Worm (Caenorhabditis elegans): ENCODE data around the gene cysl-1.

The cysl-1 gene

DNA sequence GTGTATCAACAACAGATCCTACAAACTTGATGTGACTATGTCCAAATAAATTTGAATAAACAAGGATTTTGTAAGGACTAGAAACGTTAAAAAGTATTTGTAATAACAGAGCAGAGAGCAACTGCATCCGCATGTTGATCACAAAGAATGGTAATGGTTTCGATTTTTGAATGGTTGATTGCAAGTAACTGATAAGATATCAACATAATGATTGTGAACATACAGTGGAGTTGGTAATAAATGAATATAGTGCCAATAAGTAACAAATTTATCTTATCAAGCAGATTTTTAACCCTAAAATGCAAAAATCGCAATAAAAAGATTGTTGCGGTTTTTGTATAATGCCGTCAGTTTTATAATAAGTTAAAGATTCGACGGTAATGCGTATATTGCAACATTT, 29.4 kb downstream of the cysl-1 start, which contains the start of gene ugt-23:
TSS of gene ugt-23 (minus strand) at position 212 of the 400 bp plus-strand sequence.
- no peak for TF ChIP-seq aha-1 (tag; optimal IDR thresholded peaks at IDR 0.05)
- no peak for TF ChIP-seq efl-1 (optimal IDR thresholded peaks at IDR 0.05)
- TF ChIP-seq efl-1 (GFP tag; optimal IDR thresholded peaks at IDR 0.05 in 1 of 2): no peak
- no peak for TF ChIP-seq isw-1 (GFP tag; IDR thresholded peaks at IDR 0.05)
- TF ChIP-seq fos-1 (tag; optimal IDR thresholded peaks at IDR 0.05): no peak
- TF ChIP-seq elt-2 (tag; optimal IDR thresholded peaks at IDR 0.05): peak; percentile 45

DNA sequence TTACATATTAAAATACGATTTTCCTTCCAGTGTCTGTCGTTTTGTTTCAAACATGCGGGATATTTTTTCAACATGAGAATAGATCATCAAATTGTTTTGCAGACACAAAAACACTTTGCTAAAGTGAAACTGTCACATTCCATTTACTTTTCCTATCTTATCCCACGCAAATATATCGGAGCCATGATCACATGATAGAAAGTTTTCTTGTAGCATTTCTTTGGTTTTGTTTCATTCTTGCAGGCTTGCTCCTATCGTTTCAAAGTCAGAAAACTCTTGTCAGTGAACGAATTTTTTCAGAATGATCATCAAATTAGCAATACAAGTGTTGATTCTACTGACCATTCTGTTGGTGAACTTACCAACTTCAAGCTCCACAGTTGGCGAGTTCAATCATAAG, 33.1 kb downstream of the cysl-1 start, which contains the start of gene C17G1.2:
TSS of gene C17G1.2 (plus strand) at position 301 of the 400 bp plus-strand sequence.
- no peak for TF ChIP-seq efl-1 (optimal IDR thresholded peaks at IDR 0.05)
- peak in 1 of 2 experiments; percentile 3 for TF ChIP-seq efl-1 (GFP tag; optimal IDR thresholded peaks at IDR 0.05 in 1 of 2)
- no peak for TF ChIP-seq ceh-82 (tag; optimal IDR thresholded peaks at IDR 0.05)
- no peak for TF ChIP-seq mdl-1 (tag; optimal IDR thresholded peaks at IDR 0.05)
- TF ChIP-seq nhr-47 (tag; optimal IDR thresholded peaks at IDR 0.05): no peak

DNA sequence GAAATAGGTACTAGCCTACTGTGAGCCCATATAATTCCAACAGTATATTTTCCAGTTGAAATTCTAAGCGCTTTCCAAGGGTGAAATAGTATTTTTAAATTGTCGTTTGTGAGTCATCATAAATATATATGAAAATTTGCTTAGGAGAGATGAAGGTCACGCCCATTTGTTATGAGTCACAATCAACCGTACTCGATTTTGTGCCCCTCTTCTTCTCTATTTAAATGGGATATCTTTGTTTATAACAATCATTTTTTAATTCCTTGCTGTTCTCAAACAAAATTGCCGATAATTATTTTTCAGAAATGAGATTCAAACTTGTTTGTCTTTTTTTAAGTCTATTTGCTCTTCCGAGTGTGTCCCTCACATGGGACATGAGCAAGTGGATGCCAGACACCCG, 35.3 kb downstream of the cysl-1 start, which contains the start of gene folr-1:
TSS of gene folr-1 (plus strand) at position 301 of the 400 bp plus-strand sequence.
- no peak for TF ChIP-seq hlh-17 (GFP tag; optimal IDR thresholded peaks at IDR 0.05; ENCODE audit: borderline replicate concordance)
- TF ChIP-seq lir-3 (tag; optimal IDR thresholded peaks at IDR 0.05; ENCODE audit: poor library complexity): no peak
- TF ChIP-seq nhr-76 (tag; optimal IDR thresholded peaks at IDR 0.05): no peak
- TF ChIP-seq lin-14 (GFP tag; optimal IDR thresholded peaks at IDR 0.05): no peak

DNA sequence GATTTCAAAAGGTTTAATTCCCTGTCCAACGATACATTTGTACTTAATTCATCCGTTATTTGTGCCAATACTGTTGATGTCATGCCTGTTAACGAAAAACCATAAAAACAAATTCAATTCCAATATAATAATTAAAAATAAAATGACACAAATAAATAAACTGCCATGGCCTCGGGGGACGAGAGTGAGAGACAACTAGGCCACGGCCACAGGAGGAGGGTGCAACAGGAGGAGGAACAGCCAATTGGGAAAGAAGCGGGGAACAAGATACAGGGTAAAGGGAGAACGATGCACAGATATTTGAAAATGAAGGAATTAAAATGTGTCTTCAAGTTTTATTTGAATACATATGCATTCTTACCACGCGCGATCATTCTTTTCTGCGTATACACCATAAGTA, 37.0 kb downstream of the cysl-1 start, which contains the start of gene F21G4.6:
TSS of gene F21G4.6 (minus strand) at position 87 of the 400 bp plus-strand sequence.
- TF ChIP-seq ceh-8 (GFP tag; optimal IDR thresholded peaks at IDR 0.05) (no peak), rnt-1 (tag; optimal IDR thresholded peaks at IDR 0.05) (peak; percentile 56)

DNA sequence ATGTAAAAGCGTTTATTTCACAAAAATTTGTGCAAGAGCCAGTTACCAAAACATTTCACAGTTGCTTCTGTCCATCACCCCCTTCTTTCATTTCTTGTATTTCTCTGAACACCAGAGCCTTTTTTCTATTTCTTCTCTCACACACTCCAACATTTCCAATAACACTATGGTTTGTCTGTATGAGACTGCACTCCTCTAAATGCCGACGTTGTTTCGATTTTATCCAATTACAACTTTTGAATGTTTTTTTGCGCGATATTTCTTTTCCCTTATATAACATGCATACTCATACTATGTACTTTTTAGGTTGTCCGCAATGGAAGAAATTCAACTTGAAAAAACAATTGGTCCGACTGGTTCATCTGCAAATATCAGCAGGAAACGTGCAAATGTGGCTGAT, 48.5 kb downstream of the cysl-1 start, which contains the start of gene F21G4.5:
TSS of gene F21G4.5 (plus strand) at position 301 of the 400 bp plus-strand sequence.
- TF ChIP-seq nhr-76 (tag; optimal IDR thresholded peaks at IDR 0.05) (no peak), nhr-84 (tag; optimal IDR thresholded peaks at IDR 0.05) (no peak), lsy-2 (tag; optimal IDR thresholded peaks at IDR 0.05) (no peak), ceh-82 (tag; optimal IDR thresholded peaks at IDR 0.05) (no peak), efl-3 (GFP tag; optimal IDR thresholded peaks at IDR 0.05) (no peak), swsn-7 (tag; optimal IDR thresholded peaks at IDR 0.05) (no peak), C16A3.4 (tag; optimal IDR thresholded peaks at IDR 0.05) (no peak), lir-3 (tag; optimal IDR thresholded peaks at IDR 0.05; ENCODE audit: poor library complexity) (no peak)

Measured in whole organism, L1 larva.